Fruit fly (Drosophila melanogaster): ENCODE data around the gene Klc.

Gene Klc

DNA sequence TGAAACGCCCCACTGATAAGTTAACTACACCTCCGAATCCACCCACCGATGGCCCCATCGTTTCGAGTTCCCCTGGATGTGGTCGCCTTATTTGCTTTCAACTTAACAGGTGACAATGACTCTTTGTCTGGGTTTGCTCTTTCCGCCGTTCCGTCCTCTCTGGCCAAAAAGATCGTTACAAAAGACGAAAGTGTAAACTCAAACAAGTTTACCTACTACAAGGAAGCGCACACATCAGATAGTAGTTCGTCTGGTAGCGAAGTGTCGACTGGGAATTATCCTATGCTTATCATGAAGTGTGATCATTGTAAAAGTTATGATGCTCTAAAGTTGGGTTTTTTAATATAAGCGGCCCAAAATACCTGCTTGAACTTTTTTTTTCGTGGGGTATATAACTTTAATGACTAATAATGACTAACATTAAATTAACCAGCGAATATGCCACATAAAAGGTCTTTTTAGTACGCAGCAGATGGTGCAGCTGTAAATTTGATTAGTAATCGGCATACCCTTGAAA, 49.0 kb upstream of the Klc start (continued):
- TF ChIP-seq Bgb (GFP tag; IDR thresholded peaks at IDR 0.05; ENCODE audit: partially characterized antibody) (no peak), CG9817 (tag; optimal IDR thresholded peaks at IDR 0.05) (no peak), CG13624 (GFP tag; optimal IDR thresholded peaks at IDR 0.05) (no peak), CG10431 (GFP tag; optimal IDR thresholded peaks at IDR 0.05) (no peak), NfI (GFP tag; optimal IDR thresholded peaks at IDR 0.05) (peak; percentile 24), NK7.1 (GFP tag; optimal IDR thresholded peaks at IDR 0.05) (no peak), Lim3 (GFP tag; IDR thresholded peaks at IDR 0.05) (no peak), CG10209 (GFP tag; optimal IDR thresholded peaks at IDR 0.05) (no peak), row (GFP tag; IDR thresholded peaks at IDR 0.05) (peak; percentile 74), crol (GFP tag; IDR thresholded peaks at IDR 0.05) (no peak), lbe (GFP tag; optimal IDR thresholded peaks at IDR 0.05) (no peak), CG7987 (GFP tag; optimal IDR thresholded peaks at IDR 0.05) (no peak), Sry-β (GFP tag; optimal IDR thresholded peaks at IDR 0.05) (no peak), CG4820 (GFP tag; optimal IDR thresholded peaks at IDR 0.05) (no peak), CG3065 (GFP tag; optimal IDR thresholded peaks at IDR 0.05) (no peak), CG7963 (GFP tag; IDR thresholded peaks at IDR 0.05; ENCODE audit: partially characterized antibody) (no peak), pan (optimal IDR thresholded peaks at IDR 0.05) (no peak), pan (GFP tag; optimal IDR thresholded peaks at IDR 0.05 in 1 of 2, IDR thresholded peaks at IDR 0.05 in 1 of 2) (no peak), CG31441 (GFP tag; IDR thresholded peaks at IDR 0.05) (no peak), CG8944 (GFP tag; optimal IDR thresholded peaks at IDR 0.05) (no peak), her (GFP tag; optimal IDR thresholded peaks at IDR 0.05) (no peak), CG8388 (GFP tag; optimal IDR thresholded peaks at IDR 0.05) (no peak), CG17829 (tag; optimal IDR thresholded peaks at IDR 0.05) (no peak), Xrp1 (GFP tag; IDR thresholded peaks at IDR 0.05) (peak; percentile 43; the same call in 1 of the 2 replicates), gce (GFP tag; IDR thresholded peaks at IDR 0.05) (no peak), esg (GFP tag; conservative IDR thresholded peaks at IDR 0.05) (no peak), sens-2 (GFP tag; IDR thresholded peaks at IDR 0.05) (no peak), CG32532 (GFP tag; IDR thresholded peaks at IDR 0.05) (no peak), CG12219 (GFP tag; optimal IDR thresholded peaks at IDR 0.05) (peak; percentile 12), bcd (GFP tag; optimal IDR thresholded peaks at IDR 0.05) (no peak), Aef1 (GFP tag; IDR thresholded peaks at IDR 0.05) (no peak), Rfx (GFP tag; IDR thresholded peaks at IDR 0.05) (no peak), CG6683 (GFP tag; optimal IDR thresholded peaks at IDR 0.05) (no peak), CG16863 (GFP tag; optimal IDR thresholded peaks at IDR 0.05) (peak; percentile 13), nau (GFP tag; optimal IDR thresholded peaks at IDR 0.05) (no peak), Stat92E (GFP tag; optimal IDR thresholded peaks at IDR 0.05) (no peak), Hmr (GFP tag; optimal IDR thresholded peaks at IDR 0.05) (no peak), CG12104 (GFP tag; optimal IDR thresholded peaks at IDR 0.05) (no peak), fu2 (GFP tag; optimal IDR thresholded peaks at IDR 0.05) (peak; percentile 0), Atf-2 (GFP tag; optimal IDR thresholded peaks at IDR 0.05) (no peak), NC2α (GFP tag; optimal IDR thresholded peaks at IDR 0.05) (no peak), CG6254 (GFP tag; optimal IDR thresholded peaks at IDR 0.05) (no peak), CkIIα-i1 (GFP tag; IDR thresholded peaks at IDR 0.05) (no peak), MBD-R2 (GFP tag; IDR thresholded peaks at IDR 0.05) (no peak), CG4617 (GFP tag; optimal IDR thresholded peaks at IDR 0.05; ENCODE audit: borderline replicate concordance) (no peak), crc (GFP tag; optimal IDR thresholded peaks at IDR 0.05) (no peak), Doc3 (GFP tag; IDR thresholded peaks at IDR 0.05; ENCODE audit: partially characterized antibody) (no peak), p53 (GFP tag; optimal IDR thresholded peaks at IDR 0.05) (no peak), BEAF-32 (GFP tag; optimal IDR thresholded peaks at IDR 0.05) (no peak), Sox102F (GFP tag; optimal IDR thresholded peaks at IDR 0.05) (peak; percentile 48), zfh1 (GFP tag; IDR thresholded peaks at IDR 0.05) (no peak)
